Fruit fly (Drosophila melanogaster) whole organism, wandering third instar larva: ENCODE data around the gene eff.

Experiments
- CG32264 ChIP-seq: fragments of 200-800 bp; sonication (Bioruptor generic); optimal IDR thresholded peaks from 2 replicates; lab custom pipeline; 2016; ENCODE audit warnings: missing biosample characterization, missing genetic modification characterization
- CG9705 ChIP-seq: fragments of 200-800 bp; sonication (Bioruptor generic); optimal IDR thresholded peaks from 2 replicates; lab custom pipeline; 2018; ENCODE audit warnings: missing biosample characterization, mild to moderate bottlenecking, missing genetic modification characterization
- Hr83 ChIP-seq: fragments of 200-300 bp; sonication (Bioruptor generic); optimal IDR thresholded peaks from 2 replicates; lab custom pipeline; 2016; ENCODE audit warnings: missing biosample characterization, mild to moderate bottlenecking, missing genetic modification characterization, moderate library complexity; ENCODE audit not compliant: poor library complexity, severe bottlenecking
- Jra ChIP-seq: sonication (Bioruptor generic); optimal IDR thresholded peaks from 2 replicates; lab custom pipeline; 2016; ENCODE audit warnings: missing biosample characterization, missing genetic modification characterization
- br ChIP-seq: fragments of 200-800 bp; sonication (Bioruptor generic); optimal IDR thresholded peaks from 2 replicates; lab custom pipeline; 2016; ENCODE audit warnings: missing biosample characterization, missing genetic modification characterization
- foxo ChIP-seq, 2 experiments: fragments of 200-800 bp; sonication (Bioruptor generic); optimal IDR thresholded peaks; 2 replicates in 1 of 2; 3 replicates in 1 of 2; lab custom pipeline; 2016 to 2017; ENCODE audit warnings: missing biosample characterization in 2 of 2, missing genetic modification characterization in 2 of 2
- usp ChIP-seq: fragments of >200 bp; optimal IDR thresholded peaks from 2 replicates; lab custom pipeline; 2017; ENCODE audit warnings: missing biosample characterization, missing genetic modification characterization

DNA sequence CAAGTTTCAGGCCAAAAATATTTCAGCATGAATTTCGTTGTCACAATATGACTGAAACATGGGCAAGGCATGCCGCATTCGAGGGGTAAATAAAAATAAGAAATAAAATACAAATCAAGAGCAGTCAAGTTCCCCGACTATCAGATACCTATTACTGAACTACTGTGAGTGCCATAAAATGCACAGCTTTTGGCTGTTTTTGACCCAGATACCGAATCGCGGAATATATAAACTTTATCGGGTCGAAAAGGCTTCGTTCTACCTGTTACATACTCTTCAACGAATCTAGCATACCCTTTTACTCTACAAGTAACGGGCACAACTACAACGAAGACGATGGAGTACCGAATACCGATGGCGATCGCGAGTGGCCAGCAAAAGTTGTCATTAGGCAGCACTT, 34.3 kb downstream of the eff start:
- TF ChIP-seq CG32264 (no peak), Jra (GFP tag; lab: Kevin White, UChicago) (no peak), usp (GFP tag; lab: Kevin White, UChicago) (no peak), Hr83 (no peak), foxo (GFP tag; optimal IDR thresholded peaks at IDR 0.05; lab: Kevin White, UChicago) (peak in 1 of 2 experiments; percentile 50), br (GFP tag; lab: Kevin White, UChicago) (peak; percentile 50), CG9705 (GFP tag; lab: Kevin White, UChicago) (no peak)
